Fruit fly (Drosophila melanogaster): Measurements from ENCODE around the gene CG31668.

dm6 chr2L:2177312-2177968, 28.5 kb downstream of the CG31668 start:
- TF ChIP-seq dl (GFP tag; optimal IDR thresholded peaks at IDR 0.05; ENCODE audit: insufficient read depth in 1 of 2, partially characterized antibody in 2 of 2) (no peak), h (GFP tag; optimal IDR thresholded peaks at IDR 0.05) (peak; percentile 63), CrebA (GFP tag; optimal IDR thresholded peaks at IDR 0.05; ENCODE audit: borderline replicate concordance) (no peak), pan (optimal IDR thresholded peaks at IDR 0.05) (no peak), CG9705 (GFP tag; optimal IDR thresholded peaks at IDR 0.05) (no peak), sage (GFP tag; optimal IDR thresholded peaks at IDR 0.05) (no peak), Dfd (GFP tag; optimal IDR thresholded peaks at IDR 0.05) (no peak), tai (GFP tag; optimal IDR thresholded peaks at IDR 0.05) (peak; percentile 29), Hr78 (GFP tag; optimal IDR thresholded peaks at IDR 0.05) (no peak), Sp1 (GFP tag; optimal IDR thresholded peaks at IDR 0.05) (peak; percentile 31)

All from whole organism, wandering third instar larva.